Worm (Caenorhabditis elegans): Measurements from ENCODE around the gene erd-2.2.

Gene erd-2.2

DNA sequence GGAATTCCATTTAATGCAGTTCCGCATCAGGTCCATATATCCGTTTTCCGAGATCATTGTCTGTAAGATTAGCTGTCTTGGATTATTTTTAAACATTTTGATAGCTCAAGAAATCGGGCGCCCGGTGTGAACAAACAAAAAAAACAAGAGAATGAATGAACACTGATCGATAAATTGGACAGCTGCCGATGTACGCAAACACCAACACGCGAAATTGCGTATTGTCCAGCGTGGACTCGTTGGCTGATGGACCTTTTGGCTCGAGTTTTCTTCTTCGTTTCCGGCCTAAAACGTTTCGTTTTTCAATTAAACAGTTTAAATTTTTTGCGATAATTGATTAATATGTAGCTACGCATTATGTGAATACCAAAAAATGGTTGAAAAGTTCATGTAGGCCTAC is 790 bp upstream of the erd-2.2 start, which contains the start of gene dpff-1 (continued):
- TF ChIP-seq nhr-42 (GFP tag; IDR thresholded peaks at IDR 0.05) (no peak), nhr-28 (tag; optimal IDR thresholded peaks at IDR 0.05) (no peak), lin-15B (tag; optimal IDR thresholded peaks at IDR 0.05) (no peak)

DNA sequence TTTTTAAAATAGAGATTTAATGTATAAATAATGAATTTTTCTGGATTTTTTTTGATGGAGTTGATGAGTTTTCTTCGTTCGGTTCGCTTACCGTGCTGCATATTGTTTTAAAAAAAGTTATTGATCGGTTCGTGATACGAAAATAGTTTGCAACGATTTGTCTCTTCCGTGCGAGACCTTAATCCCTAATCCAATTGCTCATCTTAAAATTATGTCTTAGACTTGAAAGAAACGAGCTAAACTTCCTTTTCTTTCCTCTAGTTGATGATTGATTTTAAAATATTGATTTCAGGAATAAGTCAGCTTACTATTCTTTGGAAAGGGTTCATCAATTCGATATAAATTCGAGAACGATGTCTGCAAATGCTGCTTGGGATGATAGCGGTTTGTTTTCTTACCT is 1.6 kb downstream of the erd-2.2 start, which contains the start of gene C28H8.3:
Gene C28H8.3 (plus strand): TSS at position 293 of the 400 bp plus-strand sequence.
- TF ChIP-seq daf-16 (GFP tag; optimal IDR thresholded peaks at IDR 0.05) (peak in 1 of 2 experiments; percentile 3), daf-16 (tag; optimal IDR thresholded peaks at IDR 0.05) (peak; percentile 3), lsy-2 (tag; optimal IDR thresholded peaks at IDR 0.05) (no peak), lin-38 (GFP tag; IDR thresholded peaks at IDR 0.05) (peak; percentile 53), hif-1 (tag; optimal IDR thresholded peaks at IDR 0.05) (no peak)

DNA sequence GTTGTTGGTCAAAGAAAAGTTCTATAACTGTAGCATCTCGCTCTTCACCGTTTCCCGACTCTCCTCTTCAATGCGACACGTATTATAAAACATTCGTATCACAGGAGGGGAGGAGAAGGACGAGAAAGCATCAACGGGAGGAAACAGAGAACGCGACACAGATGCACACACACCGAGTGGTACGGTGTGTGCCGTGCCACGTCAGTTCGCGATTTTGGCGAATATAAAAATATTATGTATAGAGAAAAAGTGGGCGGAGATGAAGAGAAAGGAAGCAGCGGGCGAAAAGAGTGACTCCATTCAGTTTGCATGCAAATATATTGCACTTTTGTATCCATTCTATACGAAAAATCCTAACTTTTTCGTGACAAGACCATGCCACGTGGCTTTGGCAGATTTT is 7.9 kb downstream of the erd-2.2 start:
- TF ChIP-seq pqm-1 (tag; optimal IDR thresholded peaks at IDR 0.05) (peak; percentile 55), snpc-4 (tag; optimal IDR thresholded peaks at IDR 0.05) (no peak), daf-16 (GFP tag; optimal IDR thresholded peaks at IDR 0.05) (no peak), daf-16 (tag; optimal IDR thresholded peaks at IDR 0.05) (peak; percentile 62), mes-2 (tag; optimal IDR thresholded peaks at IDR 0.05; ENCODE audit: poor library complexity, severe bottlenecking) (peak; percentile 47), pha-4 (GFP tag; IDR thresholded peaks at IDR 0.05) (no peak; the same call in 1 of the 2 replicates), pha-4 (tag; optimal IDR thresholded peaks at IDR 0.05) (peak; percentile 24), unc-130 (GFP tag; optimal IDR thresholded peaks at IDR 0.05) (no peak), php-3 (GFP tag; IDR thresholded peaks at IDR 0.05) (0 out of 2 replicates have a peak, but pooled peaks have one; percentile 20), zag-1 (tag; optimal IDR thresholded peaks at IDR 0.05) (no peak), hlh-30 (tag; optimal IDR thresholded peaks at IDR 0.05; ENCODE audit: insufficient read depth) (peak; percentile 29), hlh-11 (tag; optimal IDR thresholded peaks at IDR 0.05) (peak; percentile 79), daf-12 (tag; optimal IDR thresholded peaks at IDR 0.05) (no peak), duxl-1 (tag; optimal IDR thresholded peaks at IDR 0.05; ENCODE audit: poor library complexity) (peak; percentile 39), vab-7 (GFP tag; IDR thresholded peaks at IDR 0.05) (no peak), tag-97 (GFP tag; IDR thresholded peaks at IDR 0.05) (no peak), mep-1 (tag; optimal IDR thresholded peaks at IDR 0.05) (peak; percentile 31), arid-1 (GFP tag; conservative IDR thresholded peaks at IDR 0.05) (0 out of 2 replicates have a peak, but pooled peaks have one; percentile 15), dve-1 (tag; optimal IDR thresholded peaks at IDR 0.05; ENCODE audit: insufficient read depth) (peak; percentile 79), nhr-41 (GFP tag; IDR thresholded peaks at IDR 0.05) (no peak), nhr-6 (tag; optimal IDR thresholded peaks at IDR 0.05) (no peak), F10B5.3 (tag; optimal IDR thresholded peaks at IDR 0.05) (peak; percentile 27), aha-1 (tag) (no peak), unc-62 (GFP tag; optimal IDR thresholded peaks at IDR 0.05 in 1 of 2) (peak in 1 of 2 experiments; percentile 62), unc-62 (tag; optimal IDR thresholded peaks at IDR 0.05) (no peak), ama-1 (optimal IDR thresholded peaks at IDR 0.05) (peak; percentile 38), lsy-2 (tag; optimal IDR thresholded peaks at IDR 0.05) (peak in 1 of 2 experiments; percentile 9), nhr-28 (tag; optimal IDR thresholded peaks at IDR 0.05) (peak; percentile 42), mxl-3 (GFP tag; optimal IDR thresholded peaks at IDR 0.05) (peak; percentile 13), lin-38 (GFP tag; IDR thresholded peaks at IDR 0.05) (peak; percentile 18; the same call in 1 of the 2 replicates), dmd-6 (GFP tag; IDR thresholded peaks at IDR 0.05) (0 out of 2 replicates have a peak, but pooled peaks have one; percentile 14)

ce11 chrIII:5915926-5916325 is 9.1 kb downstream of the erd-2.2 start:
- peak; percentile 67 for TF ChIP-seq nhr-28 (tag; optimal IDR thresholded peaks at IDR 0.05)
- no peak for TF ChIP-seq nhr-111 (GFP tag; optimal IDR thresholded peaks at IDR 0.05)
- TF ChIP-seq nhr-10 (tag; optimal IDR thresholded peaks at IDR 0.05), result no peak
- TF ChIP-seq unc-130 (GFP tag; optimal IDR thresholded peaks at IDR 0.05), result no peak
- TF ChIP-seq snpc-1.2 (GFP tag; IDR thresholded peaks at IDR 0.05), result no peak
- no peak for TF ChIP-seq unc-39 (tag; optimal IDR thresholded peaks at IDR 0.05)
- TF ChIP-seq fos-1 (tag; optimal IDR thresholded peaks at IDR 0.05), result no peak
- TF ChIP-seq dmd-9 (GFP tag; IDR thresholded peaks at IDR 0.05), result no peak
- TF ChIP-seq Y75B8A.6 (GFP tag; IDR thresholded peaks at IDR 0.05), result no peak
- no peak for TF ChIP-seq zfp-3 (GFP tag; conservative IDR thresholded peaks at IDR 0.05)
- TF ChIP-seq R02D3.7 (tag; optimal IDR thresholded peaks at IDR 0.05), result no peak
- no peak for TF ChIP-seq nhr-11 (tag; optimal IDR thresholded peaks at IDR 0.05)
- TF ChIP-seq ceh-82 (tag; optimal IDR thresholded peaks at IDR 0.05), result no peak
- no peak for TF ChIP-seq lin-13 (GFP tag; optimal IDR thresholded peaks at IDR 0.05)
- no peak for TF ChIP-seq ZK337.2 (GFP tag; IDR thresholded peaks at IDR 0.05)
- no peak for TF ChIP-seq ZK546.5 (tag; optimal IDR thresholded peaks at IDR 0.05)
- TF ChIP-seq daf-12 (tag; optimal IDR thresholded peaks at IDR 0.05), result no peak
- TF ChIP-seq daf-16 (GFP tag; optimal IDR thresholded peaks at IDR 0.05), result no peak
- TF ChIP-seq daf-16 (tag; optimal IDR thresholded peaks at IDR 0.05), result peak; percentile 57

Data from whole organism, L4 larva.